Fruit fly (Drosophila melanogaster): ENCODE data around the gene Neurl4.

The Neurl4 gene

dm6 chr3L:14056816-14057215 lies 7.1 kb upstream of the Neurl4 start:
- TF ChIP-seq CG8478 (optimal IDR thresholded peaks at IDR 0.05) (no peak), CTCF (optimal IDR thresholded peaks at IDR 0.05) (no peak)

dm6 chr3L:14055815-14056516 lies 6.3 kb upstream of the Neurl4 start:
- TF ChIP-seq CG8478 (optimal IDR thresholded peaks at IDR 0.05) = no peak
- no peak for TF ChIP-seq CTCF (optimal IDR thresholded peaks at IDR 0.05)

dm6 chr3L:14055260-14055696 lies 5.6 kb upstream of the Neurl4 start:
- TF ChIP-seq CTCF (optimal IDR thresholded peaks at IDR 0.05) (no peak), CG8478 (optimal IDR thresholded peaks at IDR 0.05) (no peak)

- TF ChIP-seq CG8478 (optimal IDR thresholded peaks at IDR 0.05) = no peak
- no peak for TF ChIP-seq CTCF (optimal IDR thresholded peaks at IDR 0.05)
Observed at dm6 chr3L:14053806-14054205, 4.1 kb upstream of the Neurl4 start.

DNA sequence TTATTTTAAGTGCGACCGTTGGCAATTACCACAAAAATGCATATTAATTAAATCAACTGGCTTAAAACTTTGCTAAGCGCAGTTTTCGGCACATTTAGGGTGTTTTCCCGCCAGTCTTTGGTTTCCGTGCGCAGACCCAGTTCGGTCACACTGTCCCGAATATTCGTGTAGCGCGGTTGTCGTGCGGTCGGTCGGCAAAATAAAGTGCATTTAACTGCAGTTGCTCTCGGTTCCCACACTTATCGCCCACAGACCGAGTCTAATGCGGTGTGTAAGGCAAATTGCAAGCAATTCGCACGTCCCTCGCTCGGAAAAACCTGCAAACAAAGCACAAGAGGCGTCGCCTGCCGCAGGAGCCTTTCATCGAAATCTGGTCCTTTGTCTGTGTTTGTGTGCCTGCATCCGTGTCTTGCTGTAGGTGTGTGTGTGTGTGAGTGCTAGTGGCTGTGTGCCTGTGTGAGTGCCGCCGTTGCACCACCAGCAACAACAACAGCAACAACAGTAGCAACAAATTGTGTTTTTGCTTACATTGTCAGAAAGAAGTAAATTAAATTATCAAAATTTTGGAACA lies 3.5 kb upstream of the Neurl4 start, which contains the start of the genes CG13484 and Frl:
Gene CG13484 (minus strand): TSS at position 7 of the 571 bp plus-strand sequence.
Gene Frl (plus strand): TSS at position 143 of the 571 bp plus-strand sequence.
- TF ChIP-seq CG8478 (optimal IDR thresholded peaks at IDR 0.05) (no peak), CTCF (optimal IDR thresholded peaks at IDR 0.05) (peak; percentile 12 to 37)

- TF ChIP-seq CTCF (optimal IDR thresholded peaks at IDR 0.05) (no peak), CG8478 (optimal IDR thresholded peaks at IDR 0.05) (no peak)
Observed at dm6 chr3L:14050944-14051548, 1.4 kb upstream of the Neurl4 start, which contains the start of gene CG6833. CG6833 (plus strand) TSS chr3L:14051206.

dm6 chr3L:14037655-14038644 lies 11.7 kb downstream of the Neurl4 start:
- TF ChIP-seq CTCF (optimal IDR thresholded peaks at IDR 0.05) (no peak), CG8478 (optimal IDR thresholded peaks at IDR 0.05) (no peak)

dm6 chr3L:14036867-14037313 lies 12.8 kb downstream of the Neurl4 start, which contains the start of gene Hsp110:
Hsp110 (plus strand) TSS chr3L:14037019.
- TF ChIP-seq CTCF (optimal IDR thresholded peaks at IDR 0.05) (peak in 1 of 2 experiments; percentile 5), CG8478 (optimal IDR thresholded peaks at IDR 0.05) (no peak)

- TF ChIP-seq CTCF (optimal IDR thresholded peaks at IDR 0.05) (no peak), CG8478 (optimal IDR thresholded peaks at IDR 0.05) (no peak)
Observed at dm6 chr3L:14034476-14034875, 15.2 kb downstream of the Neurl4 start, which contains the start of gene CG6661. CG6661 (plus strand) TSS chr3L:14034776.

- TF ChIP-seq CTCF (optimal IDR thresholded peaks at IDR 0.05) = peak in 1 of 2 experiments; percentile 29
- no peak for TF ChIP-seq CG8478 (optimal IDR thresholded peaks at IDR 0.05)
Observed at dm6 chr3L:14031171-14032126, 18.2 kb downstream of the Neurl4 start, which contains the start of the genes CG6650 and endos. CG6650 (plus strand) TSS chr3L:14031450. endos (minus strand) TSS chr3L:14031706.

DNA sequence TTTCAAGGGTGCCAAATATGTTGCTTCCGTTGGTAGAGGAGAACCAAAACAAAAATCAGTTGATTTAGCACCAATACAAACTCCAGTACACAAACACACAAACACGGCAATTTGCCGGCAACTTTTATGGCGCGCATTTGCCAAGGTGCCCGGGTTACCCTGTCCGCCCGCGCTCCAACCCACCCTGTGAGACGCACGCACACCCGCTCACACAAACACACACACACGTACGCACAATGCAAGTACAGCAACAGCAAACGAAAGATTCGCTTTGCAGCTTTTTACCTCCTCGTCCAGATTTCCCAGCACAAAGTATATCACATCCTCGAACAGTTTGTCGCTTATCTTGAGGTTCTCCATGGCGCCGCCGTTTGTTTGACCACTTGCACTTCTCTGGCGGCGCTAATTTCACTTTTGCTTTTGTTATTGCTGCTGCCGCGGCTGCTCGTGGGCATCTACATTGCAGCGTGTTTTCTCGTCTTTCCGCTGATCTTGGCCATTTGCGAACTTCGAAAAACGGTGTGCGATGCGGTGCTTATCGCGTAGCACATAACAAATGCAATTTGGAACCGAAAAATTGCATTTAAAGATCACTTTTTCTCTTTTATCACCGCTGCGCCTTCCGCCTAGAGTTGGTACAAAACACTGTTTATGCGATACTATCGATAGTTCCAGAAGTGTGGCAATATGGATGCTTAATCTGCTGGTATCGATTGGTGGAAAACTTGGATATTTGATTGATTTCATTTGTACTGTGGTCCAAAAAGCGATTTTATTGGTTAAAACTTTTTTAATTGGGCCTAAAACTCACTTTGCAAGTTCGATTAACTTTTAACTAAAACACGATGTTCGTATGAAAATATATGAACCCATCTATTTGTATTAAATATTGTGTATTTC lies 21.0 kb downstream of the Neurl4 start, which contains the start of gene Ptip:
Gene Ptip (minus strand): TSS at position 637 of the 900 bp plus-strand sequence.
- TF ChIP-seq CG8478 (optimal IDR thresholded peaks at IDR 0.05) (no peak), CTCF (optimal IDR thresholded peaks at IDR 0.05) (peak; percentile 41 to 49)

DNA sequence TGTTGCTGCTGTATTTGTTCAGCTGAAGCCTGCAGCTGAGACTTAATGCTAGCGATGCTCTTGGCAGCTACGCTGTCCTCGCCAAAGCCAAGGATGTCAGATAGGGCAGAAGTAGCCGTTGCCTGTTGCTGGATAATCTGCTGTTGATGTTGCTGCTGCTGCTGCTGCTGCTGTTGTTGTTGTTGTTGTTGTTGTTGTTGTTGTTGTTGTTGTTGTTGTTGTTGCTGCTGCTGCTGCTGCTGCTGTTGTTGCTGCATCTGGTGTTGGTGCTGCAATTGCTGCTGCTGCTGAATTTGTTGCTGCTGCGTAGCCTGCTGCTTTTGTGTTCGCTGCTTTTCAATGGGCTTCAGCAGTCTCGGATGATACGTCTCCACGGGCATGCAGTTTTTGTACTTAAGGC lies 22.1 kb downstream of the Neurl4 start:
- TF ChIP-seq CTCF (optimal IDR thresholded peaks at IDR 0.05) (no peak), CG8478 (optimal IDR thresholded peaks at IDR 0.05) (no peak)

All from S2 (cell line).